Fruit fly (Drosophila melanogaster): ENCODE measurements around the gene Ost48.

Ost48 gene

DNA sequence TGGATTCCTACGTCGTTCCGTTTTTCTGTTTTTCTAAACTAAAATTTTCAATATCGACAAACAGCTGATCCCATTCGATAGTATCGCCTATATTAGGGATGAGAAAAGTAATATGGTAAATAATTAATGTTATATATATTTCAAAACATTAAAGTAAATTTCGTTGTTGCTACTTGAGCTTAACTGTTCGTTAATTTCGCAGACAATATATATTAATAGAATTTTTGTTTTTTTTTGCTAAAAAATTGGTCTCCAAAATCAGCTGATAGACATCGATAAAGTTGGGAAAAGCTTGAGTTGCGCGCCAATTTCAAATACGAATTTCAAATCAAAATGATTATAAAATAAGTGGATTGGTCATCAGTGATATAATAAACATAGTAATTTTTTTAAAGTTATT lies 38.0 kb upstream of the Ost48 start, which contains the start of gene CG12118 (continued):
- peak; percentile 90 for TF ChIP-seq amos (GFP tag; IDR thresholded peaks at IDR 0.05; ENCODE audit: partially characterized antibody)
- peak; percentile 80 for TF ChIP-seq CG6272 (GFP tag; IDR thresholded peaks at IDR 0.05)
- TF ChIP-seq D19A (tag; optimal IDR thresholded peaks at IDR 0.05): peak; percentile 63
- no peak for TF ChIP-seq CkIIα-i1 (GFP tag; IDR thresholded peaks at IDR 0.05)
- peak; percentile 84 for TF ChIP-seq lbe (GFP tag; optimal IDR thresholded peaks at IDR 0.05)
- TF ChIP-seq CG14014 (GFP tag; IDR thresholded peaks at IDR 0.05): peak; percentile 52; the same call in 1 of the 2 replicates
- TF ChIP-seq CG12236 (GFP tag; optimal IDR thresholded peaks at IDR 0.05): no peak
- TF ChIP-seq otp (GFP tag; IDR thresholded peaks at IDR 0.05): peak; percentile 73; the same call in 2 of the 3 replicates
- TF ChIP-seq oc (tag; optimal IDR thresholded peaks at IDR 0.05): peak; percentile 54
- TF ChIP-seq CG15269 (tag; optimal IDR thresholded peaks at IDR 0.05): peak; percentile 75
- TF ChIP-seq Ets65A (GFP tag): peak; percentile 18
- peak; percentile 80 for TF ChIP-seq ind (GFP tag; optimal IDR thresholded peaks at IDR 0.05)
- no peak for TF ChIP-seq jigr1 (GFP tag; IDR thresholded peaks at IDR 0.05)
- no peak for TF ChIP-seq dati (GFP tag; IDR thresholded peaks at IDR 0.05)
- TF ChIP-seq CG2875 (GFP tag; optimal IDR thresholded peaks at IDR 0.05): peak; percentile 44
- TF ChIP-seq Hand (GFP tag; optimal IDR thresholded peaks at IDR 0.05): peak; percentile 32
- peak; percentile 92 for TF ChIP-seq CG30403 (GFP tag; optimal IDR thresholded peaks at IDR 0.05)
- TF ChIP-seq shn (GFP tag; optimal IDR thresholded peaks at IDR 0.05): no peak
- no peak for TF ChIP-seq Kr (GFP tag; optimal IDR thresholded peaks at IDR 0.05)
- TF ChIP-seq CG8765 (GFP tag; IDR thresholded peaks at IDR 0.05): 0 out of 2 replicates have a peak, but pooled peaks have one; percentile 10
- peak; percentile 70 for TF ChIP-seq CG1024 (GFP tag; IDR thresholded peaks at IDR 0.05)
- TF ChIP-seq CG6175 (GFP tag; IDR thresholded peaks at IDR 0.05): 0 out of 3 replicates have a peak, but pooled peaks have one; percentile 22
- 0 out of 2 replicates have a peak, but pooled peaks have one; percentile 10 for TF ChIP-seq CG5953 (GFP tag; IDR thresholded peaks at IDR 0.05)
- peak; percentile 64 for TF ChIP-seq CG33557 (GFP tag; optimal IDR thresholded peaks at IDR 0.05)
- TF ChIP-seq Xbp1 (GFP tag; optimal IDR thresholded peaks at IDR 0.05): peak; percentile 90
- TF ChIP-seq CG13123 (GFP tag; optimal IDR thresholded peaks at IDR 0.05): peak; percentile 75
- TF ChIP-seq HLHmδ (GFP tag; optimal IDR thresholded peaks at IDR 0.05): no peak
- no peak for TF ChIP-seq dm (GFP tag; optimal IDR thresholded peaks at IDR 0.05)
- peak; percentile 59; the same call in 1 of the 2 replicates for TF ChIP-seq CG4730 (GFP tag; IDR thresholded peaks at IDR 0.05)
- TF ChIP-seq schlank (tag; optimal IDR thresholded peaks at IDR 0.05): no peak
- TF ChIP-seq disco-r (GFP tag; optimal IDR thresholded peaks at IDR 0.05): no peak
- TF ChIP-seq grn (GFP tag; optimal IDR thresholded peaks at IDR 0.05): peak; percentile 21
- no peak for TF ChIP-seq cad (GFP tag; optimal IDR thresholded peaks at IDR 0.05)
- peak; percentile 79 for TF ChIP-seq Sry-δ (GFP tag; optimal IDR thresholded peaks at IDR 0.05)
- peak; percentile 87 for TF ChIP-seq ken (GFP tag; IDR thresholded peaks at IDR 0.05)
- TF ChIP-seq ara (GFP tag; IDR thresholded peaks at IDR 0.05): peak; percentile 73
- peak; percentile 47 for TF ChIP-seq CG3281 (GFP tag; optimal IDR thresholded peaks at IDR 0.05)
- TF ChIP-seq chn (GFP tag; optimal IDR thresholded peaks at IDR 0.05): peak; percentile 57
- TF ChIP-seq Tbp (GFP tag; optimal IDR thresholded peaks at IDR 0.05): no peak
- peak; percentile 80 for TF ChIP-seq CG13775 (GFP tag; optimal IDR thresholded peaks at IDR 0.05)
- TF ChIP-seq sd (tag; optimal IDR thresholded peaks at IDR 0.05): peak; percentile 60
- TF ChIP-seq pho (GFP tag; optimal IDR thresholded peaks at IDR 0.05): peak; percentile 56
- peak; percentile 87 for TF ChIP-seq MBD-R2 (GFP tag; IDR thresholded peaks at IDR 0.05)
- no peak for TF ChIP-seq sr (GFP tag; IDR thresholded peaks at IDR 0.05)
- peak; percentile 72 for TF ChIP-seq Hmr (GFP tag; optimal IDR thresholded peaks at IDR 0.05)
- TF ChIP-seq odd (GFP tag; optimal IDR thresholded peaks at IDR 0.05): peak; percentile 43
- peak; percentile 94 for TF ChIP-seq slbo (GFP tag; IDR thresholded peaks at IDR 0.05)
- peak; percentile 15 for TF ChIP-seq gro (GFP tag; optimal IDR thresholded peaks at IDR 0.05)
- TF ChIP-seq Hmx (GFP tag; optimal IDR thresholded peaks at IDR 0.05): no peak
- no peak for TF ChIP-seq CrebB (tag; optimal IDR thresholded peaks at IDR 0.05)
- peak; percentile 51 for TF ChIP-seq Nf-YC (tag; optimal IDR thresholded peaks at IDR 0.05)
- TF ChIP-seq Scr (GFP tag; IDR thresholded peaks at IDR 0.05; ENCODE audit: partially characterized antibody): peak; percentile 95
